Fruit fly (Drosophila melanogaster): ENCODE data around the gene CG9578.

The CG9578 gene

dm6 chrX:20147693-20148174 is 22.3 kb upstream of the CG9578 start, which contains the start of gene aspr:
aspr (plus strand) TSS chrX:20148124.
- TF ChIP-seq aop (GFP tag; IDR thresholded peaks at IDR 0.05) (no peak), CG18619 (GFP tag; optimal IDR thresholded peaks at IDR 0.05) (no peak), CG12769 (tag; optimal IDR thresholded peaks at IDR 0.05) (no peak), slp2 (GFP tag; optimal IDR thresholded peaks at IDR 0.05) (no peak), Taf1 (GFP tag; IDR thresholded peaks at IDR 0.05) (no peak), CG43689 (GFP tag; IDR thresholded peaks at IDR 0.05) (no peak), CG9215 (GFP tag; IDR thresholded peaks at IDR 0.05) (0 out of 2 replicates have a peak, but pooled peaks have one; percentile 13), CG34224 (GFP tag; IDR thresholded peaks at IDR 0.05; ENCODE audit: partially characterized antibody) (no peak), CG7357 (GFP tag; IDR thresholded peaks at IDR 0.05) (no peak), CG10979 (tag; optimal IDR thresholded peaks at IDR 0.05) (no peak), CG18262 (tag; optimal IDR thresholded peaks at IDR 0.05) (no peak), Hmr (GFP tag; optimal IDR thresholded peaks at IDR 0.05) (peak; percentile 2), gce (GFP tag; IDR thresholded peaks at IDR 0.05) (no peak), crp (GFP tag; optimal IDR thresholded peaks at IDR 0.05) (no peak), Rx (GFP tag; IDR thresholded peaks at IDR 0.05) (no peak), zen (tag; optimal IDR thresholded peaks at IDR 0.05) (no peak), CG7839 (tag; optimal IDR thresholded peaks at IDR 0.05) (peak; percentile 19), crol (GFP tag; IDR thresholded peaks at IDR 0.05) (no peak), tgo (GFP tag; IDR thresholded peaks at IDR 0.05) (0 out of 3 replicates have a peak, but pooled peaks have one; percentile 18), cato (GFP tag; optimal IDR thresholded peaks at IDR 0.05; ENCODE audit: borderline replicate concordance) (no peak), Meics (GFP tag; optimal IDR thresholded peaks at IDR 0.05) (peak; percentile 46), Adf1 (GFP tag; IDR thresholded peaks at IDR 0.05) (no peak), CG11247 (GFP tag; IDR thresholded peaks at IDR 0.05) (no peak), CG11398 (GFP tag; optimal IDR thresholded peaks at IDR 0.05) (no peak), CG8388 (GFP tag; optimal IDR thresholded peaks at IDR 0.05) (no peak), Dip2 (GFP tag; IDR thresholded peaks at IDR 0.05) (no peak), Stat92E (GFP tag; optimal IDR thresholded peaks at IDR 0.05) (no peak), Med (GFP tag) (no peak), CG7271 (tag; optimal IDR thresholded peaks at IDR 0.05) (no peak), fd3F (GFP tag; optimal IDR thresholded peaks at IDR 0.05) (no peak), esg (GFP tag; conservative IDR thresholded peaks at IDR 0.05) (no peak), CG8944 (GFP tag; optimal IDR thresholded peaks at IDR 0.05) (no peak), dysf (GFP tag; IDR thresholded peaks at IDR 0.05) (peak; percentile 39; the same call in 1 of the 3 replicates), CG4282 (GFP tag; optimal IDR thresholded peaks at IDR 0.05) (no peak), ham (GFP tag; IDR thresholded peaks at IDR 0.05) (no peak), CG3065 (GFP tag; optimal IDR thresholded peaks at IDR 0.05) (no peak), z (GFP tag; IDR thresholded peaks at IDR 0.05) (no peak), CG13123 (GFP tag; optimal IDR thresholded peaks at IDR 0.05) (no peak), CG32767 (GFP tag; IDR thresholded peaks at IDR 0.05) (no peak), TFAM (GFP tag; optimal IDR thresholded peaks at IDR 0.05) (no peak), CG14710 (tag; optimal IDR thresholded peaks at IDR 0.05) (no peak), NfI (GFP tag; optimal IDR thresholded peaks at IDR 0.05) (peak; percentile 20), CG10431 (GFP tag; optimal IDR thresholded peaks at IDR 0.05) (no peak), Atf6 (GFP tag; IDR thresholded peaks at IDR 0.05) (no peak), CG7372 (GFP tag; IDR thresholded peaks at IDR 0.05) (no peak), CG17328 (GFP tag; IDR thresholded peaks at IDR 0.05) (no peak), CG6854 (GFP tag; optimal IDR thresholded peaks at IDR 0.05) (no peak), CG14441 (GFP tag; IDR thresholded peaks at IDR 0.05) (0 out of 2 replicates have a peak, but pooled peaks have one; percentile 7), sens-2 (GFP tag; IDR thresholded peaks at IDR 0.05) (no peak), CG11085 (GFP tag; IDR thresholded peaks at IDR 0.05) (no peak), CG11695 (GFP tag; IDR thresholded peaks at IDR 0.05) (peak; percentile 30; the same call in 1 of the 3 replicates)
